Worm (Caenorhabditis elegans): ENCODE data around the gene ops-1.
"Not testable (repeated sequence)": the region's sequence is repeated elsewhere in the genome, so short reads cannot be mapped to it uniquely, and the experiment has no call there.

ops-1 gene

ce11 chrIV:6321667-6322066, 37.5 kb upstream of the ops-1 start, which contains the start of gene Y73B6BL.29:
Gene Y73B6BL.29 (plus strand): TSS chrIV:6321929.
- TF ChIP-seq B0310.2 (tag; optimal IDR thresholded peaks at IDR 0.05) (no peak), F13C5.2 (tag; optimal IDR thresholded peaks at IDR 0.05) (peak; percentile 9), tra-4 (tag; optimal IDR thresholded peaks at IDR 0.05) (no peak), hmbx-1 (tag; optimal IDR thresholded peaks at IDR 0.05) (peak; percentile 25), tbx-37 (GFP tag; conservative IDR thresholded peaks at IDR 0.05) (peak; percentile 81), pes-1 (GFP tag; IDR thresholded peaks at IDR 0.05) (peak; percentile 53; the same call in 1 of the 2 replicates)

ce11 chrIV:6317357-6317756, 33.2 kb upstream of the ops-1 start, which contains the start of gene Y73B6BL.12:
Gene Y73B6BL.12 (minus strand): TSS chrIV:6317457.
- TF ChIP-seq tra-4 (tag; optimal IDR thresholded peaks at IDR 0.05); sea-1 (GFP tag; conservative IDR thresholded peaks at IDR 0.05); ceh-36 (tag; optimal IDR thresholded peaks at IDR 0.05): not testable (repeated sequence)

ce11 chrIV:6307439-6307838, 23.3 kb upstream of the ops-1 start, which contains the start of gene csp-2:
Gene csp-2 (plus strand): TSS chrIV:6307739.
- TF ChIP-seq hnd-1 (tag; optimal IDR thresholded peaks at IDR 0.05): no peak
- TF ChIP-seq B0310.2 (tag; optimal IDR thresholded peaks at IDR 0.05): no peak
- TF ChIP-seq aly-1 (tag; optimal IDR thresholded peaks at IDR 0.05): no peak
- no peak for TF ChIP-seq ets-7 (tag; optimal IDR thresholded peaks at IDR 0.05)
- TF ChIP-seq ceh-13 (GFP tag; optimal IDR thresholded peaks at IDR 0.05): no peak
- no peak for TF ChIP-seq ceh-36 (tag; optimal IDR thresholded peaks at IDR 0.05)
- no peak for TF ChIP-seq F13C5.2 (tag; optimal IDR thresholded peaks at IDR 0.05)

ce11 chrIV:6303642-6304041, 19.5 kb upstream of the ops-1 start, which contains the start of gene srv-25:
Gene srv-25 (minus strand): TSS chrIV:6303742.
- TF ChIP-seq tra-4 (tag; optimal IDR thresholded peaks at IDR 0.05): no peak
- TF ChIP-seq F13C5.2 (tag; optimal IDR thresholded peaks at IDR 0.05): no peak
- no peak for TF ChIP-seq tbx-11 (GFP tag; IDR thresholded peaks at IDR 0.05)
- TF ChIP-seq B0310.2 (tag; optimal IDR thresholded peaks at IDR 0.05): no peak
- TF ChIP-seq hmbx-1 (tag; optimal IDR thresholded peaks at IDR 0.05): no peak
- no peak for TF ChIP-seq ets-7 (tag; optimal IDR thresholded peaks at IDR 0.05)
- TF ChIP-seq pes-1 (GFP tag; IDR thresholded peaks at IDR 0.05): no peak
- no peak for TF ChIP-seq aly-1 (tag; optimal IDR thresholded peaks at IDR 0.05)
- no peak for TF ChIP-seq ama-1 (optimal IDR thresholded peaks at IDR 0.05)
- no peak for TF ChIP-seq ceh-13 (GFP tag; optimal IDR thresholded peaks at IDR 0.05)
- no peak for TF ChIP-seq flt-1 (GFP tag; IDR thresholded peaks at IDR 0.05)
- TF ChIP-seq sea-1 (GFP tag; conservative IDR thresholded peaks at IDR 0.05): no peak
- no peak for TF ChIP-seq tbx-37 (GFP tag; conservative IDR thresholded peaks at IDR 0.05)
- no peak for TF ChIP-seq scrt-1 (GFP tag; IDR thresholded peaks at IDR 0.05)
- no peak for TF ChIP-seq ceh-36 (tag; optimal IDR thresholded peaks at IDR 0.05)
- no peak for TF ChIP-seq hnd-1 (tag; optimal IDR thresholded peaks at IDR 0.05)
- no peak for TF ChIP-seq hmg-4 (GFP tag; optimal IDR thresholded peaks at IDR 0.05)

- TF ChIP-seq tra-4 (tag; optimal IDR thresholded peaks at IDR 0.05) (no peak), pes-1 (GFP tag; IDR thresholded peaks at IDR 0.05) (no peak), aly-1 (tag; optimal IDR thresholded peaks at IDR 0.05) (no peak), hnd-1 (tag; optimal IDR thresholded peaks at IDR 0.05) (no peak), F13C5.2 (tag; optimal IDR thresholded peaks at IDR 0.05) (no peak), tbx-11 (GFP tag; IDR thresholded peaks at IDR 0.05) (no peak)
Measured at ce11 chrIV:6301764-6302163, 17.6 kb upstream of the ops-1 start, which contains the start of gene srv-26. Gene srv-26 (minus strand): TSS chrIV:6301864.

- TF ChIP-seq hmg-4 (GFP tag; optimal IDR thresholded peaks at IDR 0.05) (no peak), B0310.2 (tag; optimal IDR thresholded peaks at IDR 0.05) (no peak), pes-1 (GFP tag; IDR thresholded peaks at IDR 0.05) (no peak), tbx-37 (GFP tag; conservative IDR thresholded peaks at IDR 0.05) (no peak), ama-1 (optimal IDR thresholded peaks at IDR 0.05) (no peak), flt-1 (GFP tag; IDR thresholded peaks at IDR 0.05) (no peak), aly-1 (tag; optimal IDR thresholded peaks at IDR 0.05) (no peak), scrt-1 (GFP tag; IDR thresholded peaks at IDR 0.05) (no peak), hmbx-1 (tag; optimal IDR thresholded peaks at IDR 0.05) (no peak), tbx-11 (GFP tag; IDR thresholded peaks at IDR 0.05) (no peak), ceh-13 (GFP tag; optimal IDR thresholded peaks at IDR 0.05) (no peak), hnd-1 (tag; optimal IDR thresholded peaks at IDR 0.05) (no peak), sea-1 (GFP tag; conservative IDR thresholded peaks at IDR 0.05) (no peak), ets-7 (tag; optimal IDR thresholded peaks at IDR 0.05) (no peak)
Measured at ce11 chrIV:6299523-6299922, 15.3 kb upstream of the ops-1 start.

- TF ChIP-seq ceh-13 (GFP tag; optimal IDR thresholded peaks at IDR 0.05) (no peak), aly-1 (tag; optimal IDR thresholded peaks at IDR 0.05) (no peak), tbx-37 (GFP tag; conservative IDR thresholded peaks at IDR 0.05) (no peak), hmg-4 (GFP tag; optimal IDR thresholded peaks at IDR 0.05) (no peak), scrt-1 (GFP tag; IDR thresholded peaks at IDR 0.05) (no peak)
Measured at ce11 chrIV:6298253-6298652, 14.1 kb upstream of the ops-1 start, which contains the start of gene srv-27. Gene srv-27 (minus strand): TSS chrIV:6298353.

- TF ChIP-seq flt-1 (GFP tag; IDR thresholded peaks at IDR 0.05) (peak; percentile 53; the same call in 1 of the 2 replicates), hmbx-1 (tag; optimal IDR thresholded peaks at IDR 0.05) (no peak), B0310.2 (tag; optimal IDR thresholded peaks at IDR 0.05) (no peak), tbx-11 (GFP tag; IDR thresholded peaks at IDR 0.05) (0 out of 2 replicates have a peak, but pooled peaks have one; percentile 13), ama-1 (optimal IDR thresholded peaks at IDR 0.05) (peak; percentile 93), ceh-13 (GFP tag; optimal IDR thresholded peaks at IDR 0.05) (no peak), sea-1 (GFP tag; conservative IDR thresholded peaks at IDR 0.05) (0 out of 2 replicates have a peak, but pooled peaks have one; percentile 37)
Measured at ce11 chrIV:6294081-6294480, 9.9 kb upstream of the ops-1 start, which contains the start of gene hil-2. Gene hil-2 (plus strand): TSS chrIV:6294240.
